Worm (Caenorhabditis elegans) whole organism, L3 larva: ENCODE data around the gene T26H5.11.

Experiments used
- R02D3.7 ChIP-seq: fragments of 150-350 bp; optimal IDR thresholded peaks from 2 replicates; lab custom pipeline; 2014; ENCODE audit warnings: missing biosample characterization, missing genetic modification characterization
- elt-3 ChIP-seq, 3 experiments: fragments of 150-350 bp in 1 of 3; sonication (generic microtip) in 2 of 3; optimal IDR thresholded peaks; 2 replicates in 2 of 3; 4 replicates in 1 of 3; lab custom pipeline; 2014 to 2017; ENCODE audit warnings: missing biosample characterization in 3 of 3, missing genetic modification characterization in 3 of 3
- mdl-1 ChIP-seq: fragments of 150-350 bp; optimal IDR thresholded peaks from 2 replicates; lab custom pipeline; 2014; ENCODE audit warnings: missing biosample characterization, missing genetic modification characterization
- nfya-1 ChIP-seq: sonication (generic microtip); optimal IDR thresholded peaks from 2 replicates; lab custom pipeline; 2017; ENCODE audit warnings: missing genetic modification characterization, mild to moderate bottlenecking, missing compliant biosample characterization, antibody characterized with exemption, moderate library complexity; ENCODE audit not compliant: insufficient read depth
- nhr-76 ChIP-seq: fragments of 150-350 bp; sonication (generic microtip); optimal IDR thresholded peaks from 5 replicates; lab custom pipeline; 2014; ENCODE audit warnings: missing biosample characterization, missing genetic modification characterization
- nhr-77 ChIP-seq: fragments of 150-350 bp; optimal IDR thresholded peaks from 2 replicates; lab custom pipeline; 2014; ENCODE audit warnings: missing biosample characterization, missing genetic modification characterization
- pha-4 ChIP-seq: fragments of 150-350 bp; optimal IDR thresholded peaks from 2 replicates; lab custom pipeline; 2014; ENCODE audit warnings: missing biosample characterization, missing genetic modification reagents, missing genetic modification characterization
- snpc-4 ChIP-seq: fragments of 150-350 bp; optimal IDR thresholded peaks from 2 replicates; lab custom pipeline; 2014; ENCODE audit warnings: missing biosample characterization, missing genetic modification characterization
- zag-1 ChIP-seq: fragments of 150-350 bp; optimal IDR thresholded peaks from 2 replicates; lab custom pipeline; 2014; ENCODE audit warnings: missing biosample characterization, missing genetic modification characterization
- ztf-11 ChIP-seq: fragments of 150-350 bp; optimal IDR thresholded peaks from 2 replicates; lab custom pipeline; 2014; ENCODE audit warnings: missing biosample characterization, missing genetic modification characterization
- ztf-4 ChIP-seq: fragments of 150-350 bp; optimal IDR thresholded peaks from 2 replicates; lab custom pipeline; 2014; ENCODE audit warnings: missing biosample characterization, missing genetic modification characterization

DNA sequence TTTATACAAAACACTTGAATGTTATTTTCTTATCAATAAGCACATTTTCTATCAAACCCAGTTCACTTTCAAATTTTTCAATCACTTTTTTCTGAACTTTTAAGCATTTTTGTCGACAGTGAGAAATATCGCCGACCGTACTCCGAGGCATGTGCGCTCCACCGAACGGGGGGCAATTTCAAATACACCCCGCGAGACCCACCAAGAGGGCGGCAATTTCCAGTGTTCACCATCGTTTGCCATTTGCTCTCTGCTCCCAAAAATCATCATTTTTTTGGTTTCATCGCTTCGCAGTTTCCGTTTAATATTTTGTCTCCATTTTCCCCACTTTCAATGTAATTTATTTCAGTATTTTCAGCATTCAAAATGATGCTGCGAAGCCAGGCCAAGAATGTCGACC is 48.7 kb downstream of the T26H5.11 start, which contains the start of gene cyb-3:
- TF ChIP-seq nfya-1 (tag; lab: Kevin White, UChicago) (no peak), pha-4 (tag; lab: Kevin White, UChicago) (no peak), ztf-11 (tag; lab: Kevin White, UChicago) (no peak), snpc-4 (tag; lab: Kevin White, UChicago) (no peak), nhr-76 (tag; lab: Kevin White, UChicago) (no peak), ztf-4 (tag; lab: Kevin White, UChicago) (no peak), zag-1 (tag; lab: Kevin White, UChicago) (no peak), R02D3.7 (tag; lab: Kevin White, UChicago) (no peak), elt-3 (tag; optimal IDR thresholded peaks at IDR 0.05; lab: Kevin White, UChicago) (no peak), nhr-77 (tag; lab: Kevin White, UChicago) (no peak), mdl-1 (tag; lab: Kevin White, UChicago) (no peak)
